Worm (Caenorhabditis elegans) whole organism, young adult: ENCODE data around the gene srbc-43.

Experiments
- B0261.1 ChIP-seq: sonication (generic microtip); optimal IDR thresholded peaks from 2 replicates; lab custom pipeline; 2016; ENCODE audit warnings: mild to moderate bottlenecking, missing genetic modification characterization, moderate library complexity, missing compliant biosample characterization
- C06A6.2 ChIP-seq: fragments of 200-800 bp; sonication (Bioruptor generic); conservative IDR thresholded peaks from 2 replicates; pipeline ENCODE4 v1.3.6; 2022; ENCODE audit warnings: missing genetic modification characterization, missing compliant biosample characterization
- F23B12.7 ChIP-seq: sonication (generic microtip); optimal IDR thresholded peaks from 2 replicates; lab custom pipeline; 2017; ENCODE audit warnings: missing genetic modification characterization, mild to moderate bottlenecking, missing compliant biosample characterization, antibody characterized with exemption, moderate library complexity; ENCODE audit not compliant: insufficient read depth
- F37B4.10 ChIP-seq: fragments of 200-800 bp; sonication (Bioruptor generic); IDR thresholded peaks from 2 replicates; pipeline ENCODE4 v1.3.6; 2022; ENCODE audit warnings: missing genetic modification characterization, missing compliant biosample characterization
- K12H6.12 ChIP-seq: fragments of 200-800 bp; sonication (Bioruptor generic); optimal IDR thresholded peaks from 2 replicates; lab custom pipeline; 2018; ENCODE audit warnings: mild to moderate bottlenecking, missing genetic modification characterization, missing compliant biosample characterization
- Y79H2A.3 ChIP-seq: fragments of 200-800 bp; sonication (Bioruptor generic); conservative IDR thresholded peaks from 2 replicates; pipeline ENCODE4 v1.3.6; 2022; ENCODE audit warnings: missing genetic modification reagents, missing genetic modification characterization, missing compliant biosample characterization
- ZK185.1 ChIP-seq: sonication (generic microtip); optimal IDR thresholded peaks from 2 replicates; lab custom pipeline; 2016; ENCODE audit warnings: mild to moderate bottlenecking, missing genetic modification characterization, missing compliant biosample characterization; ENCODE audit not compliant: poor library complexity, severe bottlenecking
- aptf-2 ChIP-seq: fragments of 200-800 bp; sonication (Bioruptor generic); conservative IDR thresholded peaks from 2 replicates; pipeline ENCODE4 v1.3.6; 2022; ENCODE audit warnings: missing genetic modification reagents, missing genetic modification characterization, missing compliant biosample characterization
- aptf-3 ChIP-seq: fragments of 200-800 bp; sonication (Bioruptor generic); IDR thresholded peaks from 2 replicates; pipeline ENCODE4 v1.3.6; 2022; ENCODE audit warnings: missing genetic modification characterization, missing compliant biosample characterization
- athp-1 ChIP-seq: sonication (generic microtip); optimal IDR thresholded peaks from 2 replicates; lab custom pipeline; 2017; ENCODE audit warnings: mild to moderate bottlenecking, missing genetic modification characterization, missing compliant biosample characterization
- bed-1 ChIP-seq: fragments of 200-800 bp; sonication (Bioruptor generic); IDR thresholded peaks from 2 replicates; pipeline ENCODE4 v1.3.6; 2022; ENCODE audit warnings: missing genetic modification reagents, missing genetic modification characterization, missing compliant biosample characterization
- cebp-1 ChIP-seq, 2 experiments: fragments of 200-800 bp in 1 of 2; sonication (Bioruptor generic) in 1 of 2; sonication (generic microtip) in 1 of 2; IDR thresholded peaks in 1 of 2; optimal IDR thresholded peaks in 1 of 2; 2 replicates each; pipeline versions ENCODE4 v1.3.6 to Lab custom; 2017 to 2022; ENCODE audit warnings: missing compliant biosample characterization in 2 of 2, missing genetic modification characterization in 2 of 2, mild to moderate bottlenecking in 1 of 2, missing genetic modification reagents in 1 of 2, moderate library complexity in 1 of 2
- ceh-100 ChIP-seq: fragments of 200-800 bp; sonication (Bioruptor generic); IDR thresholded peaks from 2 replicates; pipeline ENCODE4 v1.3.6; 2022; ENCODE audit warnings: missing genetic modification reagents, missing genetic modification characterization, missing compliant biosample characterization
- ceh-79 ChIP-seq: sonication (generic microtip); optimal IDR thresholded peaks from 2 replicates; lab custom pipeline; 2017; ENCODE audit warnings: mild to moderate bottlenecking, missing genetic modification characterization, missing compliant biosample characterization
- die-1 ChIP-seq: sonication (generic microtip); optimal IDR thresholded peaks from 2 replicates; lab custom pipeline; 2016; ENCODE audit warnings: missing genotype, mild to moderate bottlenecking, missing genetic modification characterization, missing compliant biosample characterization
- efl-1 ChIP-seq: fragments of 150-350 bp; optimal IDR thresholded peaks from 2 replicates; lab custom pipeline; 2014; ENCODE audit warnings: missing biosample characterization, missing genetic modification reagents, missing genetic modification characterization
- ekl-4 ChIP-seq: fragments of 200-800 bp; sonication (Bioruptor generic); IDR thresholded peaks from 2 replicates; pipeline ENCODE4 v1.3.6; 2022; ENCODE audit warnings: missing genetic modification reagents, missing genetic modification characterization, missing compliant biosample characterization
- fkh-3 ChIP-seq: sonication (generic microtip); optimal IDR thresholded peaks from 2 replicates; lab custom pipeline; 2016; ENCODE audit warnings: mild to moderate bottlenecking, missing genetic modification characterization, missing compliant biosample characterization
- hlh-12 ChIP-seq: sonication (generic microtip); optimal IDR thresholded peaks from 2 replicates; lab custom pipeline; 2016; ENCODE audit warnings: missing genetic modification characterization, missing compliant biosample characterization
- hlh-26 ChIP-seq: fragments of 200-800 bp; sonication (Bioruptor generic); conservative IDR thresholded peaks from 2 replicates; pipeline ENCODE4 v1.3.6; 2022; ENCODE audit warnings: missing genetic modification reagents, missing genetic modification characterization, missing compliant biosample characterization
- hmg-20 ChIP-seq: fragments of 200-800 bp; sonication (Bioruptor generic); IDR thresholded peaks from 2 replicates; pipeline ENCODE4 v1.3.6; 2022; ENCODE audit warnings: missing genetic modification reagents, missing genetic modification characterization, missing compliant biosample characterization
- hrde-1 ChIP-seq: sonication (generic microtip); optimal IDR thresholded peaks from 2 replicates; lab custom pipeline; 2016; ENCODE audit warnings: missing genetic modification characterization, mild to moderate bottlenecking, missing compliant biosample characterization, moderate library complexity, missing genotype, missing genetic modification reagents, borderline replicate concordance
- hsf-1 ChIP-seq: fragments of 200-800 bp; sonication (Bioruptor generic); IDR thresholded peaks from 2 replicates; pipeline ENCODE4 v1.3.6; 2022; ENCODE audit warnings: missing genetic modification reagents, missing genetic modification characterization, missing compliant biosample characterization
- let-607 ChIP-seq, 2 experiments: fragments of 200-800 bp in 1 of 2; sonication (Bioruptor generic) in 1 of 2; sonication (generic microtip) in 1 of 2; optimal IDR thresholded peaks; 2 replicates each; lab custom pipeline; 2016 to 2018; ENCODE audit warnings: mild to moderate bottlenecking in 2 of 2, missing compliant biosample characterization in 2 of 2, missing genetic modification characterization in 2 of 2, moderate library complexity in 2 of 2, missing genotype in 1 of 2
- lin-26 ChIP-seq: fragments of 200-800 bp; sonication (Bioruptor generic); IDR thresholded peaks from 2 replicates; pipeline ENCODE4 v1.3.6; 2022; ENCODE audit warnings: missing genetic modification reagents, missing genetic modification characterization, missing compliant biosample characterization
- lin-35 ChIP-seq, 3 experiments: fragments of 150-350 bp in 2 of 3; sonication (generic microtip) in 1 of 3; optimal IDR thresholded peaks; 2 replicates each; lab custom pipeline; 2014 to 2018; ENCODE audit warnings: missing biosample characterization in 3 of 3, missing genetic modification characterization in 3 of 3, missing genetic modification reagents in 3 of 3
- lin-40 ChIP-seq: sonication (generic microtip); optimal IDR thresholded peaks from 2 replicates; lab custom pipeline; 2016; ENCODE audit warnings: missing genetic modification characterization, mild to moderate bottlenecking, missing compliant biosample characterization, missing genotype, missing genetic modification reagents
- lin-54 ChIP-seq: fragments of 200-800 bp; sonication (Bioruptor generic); optimal IDR thresholded peaks from 2 replicates; lab custom pipeline; 2018; ENCODE audit warnings: mild to moderate bottlenecking, missing genetic modification characterization, missing compliant biosample characterization
- madf-10 ChIP-seq: sonication (generic microtip); optimal IDR thresholded peaks from 2 replicates; lab custom pipeline; 2016; ENCODE audit warnings: mild to moderate bottlenecking, missing genetic modification characterization, missing compliant biosample characterization
- madf-6 ChIP-seq: fragments of 200-800 bp; sonication (Bioruptor generic); IDR thresholded peaks from 2 replicates; pipeline ENCODE4 v1.3.6; 2022; ENCODE audit warnings: missing genetic modification reagents, missing genetic modification characterization, missing compliant biosample characterization
- madf-8 ChIP-seq: fragments of 200-800 bp; sonication (Bioruptor generic); conservative IDR thresholded peaks from 2 replicates; pipeline ENCODE4 v1.3.6; 2022; ENCODE audit warnings: missing genetic modification reagents, missing genetic modification characterization, missing compliant biosample characterization
- mcd-1 ChIP-seq: fragments of 200-800 bp; sonication (Bioruptor generic); IDR thresholded peaks from 2 replicates; pipeline ENCODE4 v1.3.6; 2022; ENCODE audit warnings: missing genetic modification reagents, missing genetic modification characterization, missing compliant biosample characterization
- mes-4 ChIP-seq: sonication (generic microtip); optimal IDR thresholded peaks from 2 replicates; lab custom pipeline; 2016; ENCODE audit warnings: missing genotype, missing genetic modification characterization, missing compliant biosample characterization
- mxl-1 ChIP-seq: sonication (generic microtip); optimal IDR thresholded peaks from 2 replicates; lab custom pipeline; 2016; ENCODE audit warnings: missing genetic modification characterization, missing compliant biosample characterization
- rec-8 ChIP-seq, 2 experiments: sonication (generic microtip); optimal IDR thresholded peaks; 2 replicates each; lab custom pipeline; 2016; ENCODE audit warnings: mild to moderate bottlenecking in 2 of 2, missing genetic modification characterization in 2 of 2, missing genetic modification reagents in 2 of 2, missing genotype in 2 of 2, missing biosample characterization in 1 of 2, missing compliant biosample characterization in 1 of 2, moderate library complexity in 1 of 2
- sea-2 ChIP-seq: fragments of 200-800 bp; sonication (Bioruptor generic); IDR thresholded peaks from 2 replicates; pipeline ENCODE4 v1.3.6; 2022; ENCODE audit warnings: missing genetic modification characterization, missing compliant biosample characterization
- snpc-1.1 ChIP-seq: sonication (generic microtip); optimal IDR thresholded peaks from 2 replicates; lab custom pipeline; 2017; ENCODE audit warnings: missing genetic modification characterization, mild to moderate bottlenecking, missing compliant biosample characterization, antibody characterized with exemption, moderate library complexity, missing genotype, missing genetic modification reagents; ENCODE audit not compliant: insufficient read depth
- snpc-1.3 ChIP-seq: sonication (generic microtip); optimal IDR thresholded peaks from 2 replicates; lab custom pipeline; 2017; ENCODE audit warnings: missing genetic modification characterization, mild to moderate bottlenecking, missing compliant biosample characterization, antibody characterized with exemption, moderate library complexity, missing genotype, missing genetic modification reagents; ENCODE audit not compliant: insufficient read depth
- snpc-4 ChIP-seq, 5 experiments: fragments of 150-350 bp in 1 of 5; sonication (generic microtip) in 4 of 5; optimal IDR thresholded peaks; 2 replicates each; lab custom pipeline; 2014 to 2018; ENCODE audit warnings: missing genetic modification characterization in 5 of 5, missing biosample characterization in 3 of 5, antibody characterized with exemption in 2 of 5, mild to moderate bottlenecking in 2 of 5, missing compliant biosample characterization in 2 of 5, missing genotype in 2 of 5, moderate library complexity in 2 of 5, missing genetic modification reagents in 1 of 5
- somi-1 ChIP-seq: fragments of 200-800 bp; sonication (Bioruptor generic); optimal IDR thresholded peaks from 2 replicates; lab custom pipeline; 2018; ENCODE audit warnings: mild to moderate bottlenecking, missing genetic modification characterization, missing compliant biosample characterization
- sptf-2 ChIP-seq: fragments of 200-800 bp; sonication (Bioruptor generic); optimal IDR thresholded peaks from 2 replicates; lab custom pipeline; 2018; ENCODE audit warnings: mild to moderate bottlenecking, missing genetic modification characterization, missing compliant biosample characterization
- unc-130 ChIP-seq: sonication (generic microtip); optimal IDR thresholded peaks from 2 replicates; lab custom pipeline; 2016; ENCODE audit warnings: missing genetic modification reagents, missing genetic modification characterization, missing compliant biosample characterization
- ztf-18 ChIP-seq: sonication (generic microtip); optimal IDR thresholded peaks from 2 replicates; lab custom pipeline; 2016; ENCODE audit warnings: missing genotype, mild to moderate bottlenecking, missing genetic modification characterization, missing compliant biosample characterization
- ztf-28 ChIP-seq: fragments of 200-800 bp; sonication (Bioruptor generic); IDR thresholded peaks from 2 replicates; pipeline ENCODE4 v1.3.6; 2022; ENCODE audit warnings: missing genetic modification reagents, missing genetic modification characterization, missing compliant biosample characterization
- ztf-6 ChIP-seq: fragments of 200-800 bp; sonication (Bioruptor generic); IDR thresholded peaks from 2 replicates; pipeline ENCODE4 v1.3.6; 2022; ENCODE audit warnings: missing genetic modification reagents, missing genetic modification characterization, missing compliant biosample characterization

Gene srbc-43

ce11 chrV:12780248-12780647 is 10.1 kb downstream of the srbc-43 start (continued):
- 0 out of 2 replicates have a peak, but pooled peaks have one; percentile 26 for TF ChIP-seq aptf-3
- TF ChIP-seq B0261.1: peak; percentile 85
- TF ChIP-seq mes-4 (tag; lab: Kevin White, UChicago): peak; percentile 35
- peak; percentile 89 for TF ChIP-seq die-1 (tag; lab: Kevin White, UChicago)
- no peak; the same call in 1 of the 2 replicates for TF ChIP-seq hsf-1 (GFP tag; lab: Robert Waterston, UW)
- TF ChIP-seq madf-10 (tag; lab: Kevin White, UChicago): peak; percentile 47
- no peak for TF ChIP-seq madf-8 (GFP tag; lab: Robert Waterston, UW)
- TF ChIP-seq snpc-4 (GFP tag; optimal IDR thresholded peaks at IDR 0.05; lab: Kevin White, UChicago): peak; percentile 44
- peak in 1 of 4 experiments; percentile 68 for TF ChIP-seq snpc-4 (tag; optimal IDR thresholded peaks at IDR 0.05; lab: Kevin White, UChicago)
- 0 out of 2 replicates have a peak, but pooled peaks have one; percentile 60 for TF ChIP-seq cebp-1 (GFP tag; IDR thresholded peaks at IDR 0.05; lab: Robert Waterston, UW)
- TF ChIP-seq cebp-1 (tag; optimal IDR thresholded peaks at IDR 0.05; lab: Kevin White, UChicago): no peak
- TF ChIP-seq ZK185.1 (tag; lab: Kevin White, UChicago): peak; percentile 69
- TF ChIP-seq lin-35 (GFP tag; optimal IDR thresholded peaks at IDR 0.05; lab: Kevin White, UChicago): no peak
- TF ChIP-seq fkh-3 (tag; lab: Kevin White, UChicago): no peak
- TF ChIP-seq ztf-6: 0 out of 2 replicates have a peak, but pooled peaks have one; percentile 53
- no peak for TF ChIP-seq madf-6 (GFP tag; lab: Robert Waterston, UW)
- TF ChIP-seq let-607 (tag; optimal IDR thresholded peaks at IDR 0.05; lab: Kevin White, UChicago): peak; percentile 8 to 22
- TF ChIP-seq aptf-2 (GFP tag; lab: Robert Waterston, UW): peak; percentile 64; the same call in 1 of the 2 replicates
- TF ChIP-seq Y79H2A.3 (GFP tag; lab: Robert Waterston, UW): peak; percentile 84
- TF ChIP-seq athp-1 (tag; lab: Kevin White, UChicago): peak; percentile 72
- no peak for TF ChIP-seq efl-1 (GFP tag; lab: Kevin White, UChicago)
- TF ChIP-seq F23B12.7 (tag; lab: Kevin White, UChicago): peak; percentile 83
- TF ChIP-seq ztf-28: no peak
- peak; percentile 59 for TF ChIP-seq sptf-2 (GFP tag; lab: Kevin White, UChicago)
- peak; percentile 97 for TF ChIP-seq lin-26 (GFP tag; lab: Robert Waterston, UW)
- peak; percentile 53; the same call in 1 of the 2 replicates for TF ChIP-seq hmg-20 (GFP tag; lab: Robert Waterston, UW)
- peak; percentile 68; the same call in 1 of the 2 replicates for TF ChIP-seq ekl-4 (GFP tag; lab: Robert Waterston, UW)
- TF ChIP-seq snpc-1.1: peak; percentile 2
- no peak for TF ChIP-seq lin-54 (GFP tag; lab: Kevin White, UChicago)
- 0 out of 2 replicates have a peak, but pooled peaks have one; percentile 45 for TF ChIP-seq F37B4.10 (GFP tag; lab: Robert Waterston, UW)
- peak; percentile 72 for TF ChIP-seq mxl-1 (tag; lab: Kevin White, UChicago)
- TF ChIP-seq rec-8 (tag; optimal IDR thresholded peaks at IDR 0.05; lab: Kevin White, UChicago): peak; percentile 75 to 84
- TF ChIP-seq hlh-12: peak; percentile 4
- peak; percentile 65 for TF ChIP-seq somi-1 (GFP tag; lab: Kevin White, UChicago)
- TF ChIP-seq bed-1 (GFP tag; lab: Robert Waterston, UW): no peak
- TF ChIP-seq hlh-26 (GFP tag; lab: Robert Waterston, UW): no peak
- peak; percentile 17 for TF ChIP-seq unc-130
- TF ChIP-seq ceh-79 (tag; lab: Kevin White, UChicago): peak; percentile 69
- TF ChIP-seq snpc-1.3 (tag; lab: Kevin White, UChicago): peak; percentile 69
- peak; percentile 79 for TF ChIP-seq ztf-18
- TF ChIP-seq mcd-1 (GFP tag; lab: Robert Waterston, UW): peak; percentile 72
- TF ChIP-seq sea-2: 0 out of 2 replicates have a peak, but pooled peaks have one; percentile 45
- no peak for TF ChIP-seq ceh-100 (GFP tag; lab: Robert Waterston, UW)
- TF ChIP-seq K12H6.12 (tag; lab: Kevin White, UChicago): peak; percentile 44
- peak; percentile 14 for TF ChIP-seq lin-40 (tag; lab: Kevin White, UChicago)
- TF ChIP-seq C06A6.2 (GFP tag; lab: Robert Waterston, UW): no peak
- TF ChIP-seq hrde-1 (tag; lab: Kevin White, UChicago): no peak
- TF ChIP-seq, all 124 proteins: peak for 73
